Fruit fly (Drosophila melanogaster): Measurements from ENCODE around the gene Son.
A peak's percentile ranks its signal among the peaks of the same experiment; 100 is the strongest.

The Son gene

DNA sequence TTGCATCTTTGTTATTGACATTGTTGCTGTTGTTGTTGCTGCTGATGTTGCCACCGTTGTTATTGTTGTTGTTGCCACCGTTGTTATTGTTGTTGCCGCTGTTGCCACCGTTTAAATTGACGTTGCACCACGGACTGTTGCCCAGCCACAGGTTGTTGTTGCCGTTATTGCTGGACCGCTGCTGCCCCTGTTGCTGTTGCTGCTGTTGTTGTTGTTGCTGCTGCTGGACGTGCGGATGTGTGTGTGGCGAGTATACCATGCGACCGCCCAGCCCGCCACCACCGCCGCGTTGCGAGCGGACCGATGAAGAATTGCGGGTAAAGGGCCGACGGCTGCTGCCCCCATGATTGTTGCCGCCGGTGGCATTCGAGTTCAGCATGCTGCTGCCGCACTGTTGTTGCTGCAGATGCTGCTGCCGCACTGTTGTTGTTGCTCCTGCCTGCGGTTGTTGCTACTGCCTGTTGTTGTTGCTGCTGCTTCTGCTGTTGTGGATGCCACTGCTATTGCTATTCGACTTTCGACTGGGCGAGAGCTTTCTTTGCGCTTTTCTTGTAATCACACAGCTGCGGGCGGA lies 30.9 kb upstream of the Son start:
- no peak for TF ChIP-seq CG32121 (GFP tag; IDR thresholded peaks at IDR 0.05)
- no peak for TF ChIP-seq CG14655 (GFP tag; optimal IDR thresholded peaks at IDR 0.05)
- no peak for TF ChIP-seq Pif1B (GFP tag; optimal IDR thresholded peaks at IDR 0.05)

DNA sequence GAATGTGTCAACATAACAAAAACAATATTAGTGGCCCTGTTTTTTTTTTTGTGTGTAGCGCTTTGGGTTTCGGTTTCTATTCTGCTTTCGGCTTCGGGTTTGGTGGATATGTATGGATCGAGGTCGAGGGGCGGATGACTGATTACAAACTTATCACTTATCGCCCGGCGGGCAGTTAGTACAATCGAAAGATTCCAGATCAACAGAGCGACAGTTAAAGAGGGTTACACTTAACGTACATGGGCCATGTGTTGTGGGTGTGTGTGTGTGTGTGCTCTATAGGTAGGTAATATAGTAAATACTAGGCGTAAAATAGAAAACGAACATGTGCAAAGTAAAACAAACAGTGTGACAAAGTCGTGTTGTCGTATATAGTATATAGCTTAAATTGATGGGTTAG lies 29.1 kb upstream of the Son start:
- no peak for TF ChIP-seq CG12605 (GFP tag; IDR thresholded peaks at IDR 0.05)
- no peak for TF ChIP-seq CG4496 (GFP tag; IDR thresholded peaks at IDR 0.05)
- TF ChIP-seq Pif1B (GFP tag; optimal IDR thresholded peaks at IDR 0.05): no peak
- no peak for TF ChIP-seq Ets98B (GFP tag; IDR thresholded peaks at IDR 0.05)
- no peak for TF ChIP-seq Snoo (tag; optimal IDR thresholded peaks at IDR 0.05)
- TF ChIP-seq gl (tag; optimal IDR thresholded peaks at IDR 0.05): no peak
- TF ChIP-seq Pif1A (GFP tag; optimal IDR thresholded peaks at IDR 0.05): no peak
- TF ChIP-seq CG10348 (GFP tag; IDR thresholded peaks at IDR 0.05): no peak
- no peak for TF ChIP-seq fd96Ca (GFP tag; IDR thresholded peaks at IDR 0.05)
- TF ChIP-seq CG14655 (GFP tag; optimal IDR thresholded peaks at IDR 0.05): no peak
- TF ChIP-seq CG8301 (tag; optimal IDR thresholded peaks at IDR 0.05): no peak
- no peak for TF ChIP-seq CG8159 (tag; optimal IDR thresholded peaks at IDR 0.05)

DNA sequence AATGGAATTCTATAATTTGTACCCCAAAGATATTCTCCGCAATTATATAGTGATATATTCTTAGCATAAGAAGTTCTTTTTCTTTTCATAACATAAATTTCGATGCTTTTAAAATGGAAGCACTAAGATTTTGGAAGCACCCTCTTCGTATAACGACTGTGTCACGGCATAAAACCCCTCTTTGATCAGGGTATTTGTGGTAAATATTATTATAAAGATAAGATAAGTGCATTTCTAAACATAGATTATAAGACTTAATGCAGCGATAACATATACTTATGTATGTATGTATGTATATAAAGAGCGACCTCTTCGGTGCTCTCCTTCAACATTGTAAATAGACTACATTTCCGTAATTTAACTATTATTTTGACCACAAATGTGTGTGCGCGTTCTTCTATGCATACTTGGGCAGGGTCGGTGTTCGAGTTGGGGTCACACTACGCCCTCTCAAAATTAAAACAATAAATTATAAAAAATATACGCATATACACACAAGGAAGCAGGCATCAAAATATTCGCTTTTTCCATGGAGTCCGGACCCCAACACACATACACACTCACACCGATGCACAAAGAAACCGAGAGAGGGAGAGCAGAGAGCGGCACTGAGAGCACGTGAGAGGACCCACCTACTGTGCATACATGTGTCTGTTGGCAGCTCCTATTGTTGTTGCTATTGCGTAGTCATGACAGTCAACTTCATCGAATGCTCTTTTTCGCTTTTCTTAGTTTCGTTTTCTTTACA lies 27.4 kb upstream of the Son start:
- TF ChIP-seq CG13204 (GFP tag; optimal IDR thresholded peaks at IDR 0.05) (peak; percentile 29), CG8159 (tag; optimal IDR thresholded peaks at IDR 0.05) (no peak), CG10348 (GFP tag; IDR thresholded peaks at IDR 0.05) (no peak), Pif1B (GFP tag; optimal IDR thresholded peaks at IDR 0.05) (peak; percentile 60), CG32121 (GFP tag; IDR thresholded peaks at IDR 0.05) (no peak), D1 (tag; optimal IDR thresholded peaks at IDR 0.05) (no peak), EcR (GFP tag; optimal IDR thresholded peaks at IDR 0.05) (peak; percentile 53), Ets98B (GFP tag; IDR thresholded peaks at IDR 0.05) (no peak), CG9948 (tag; optimal IDR thresholded peaks at IDR 0.05) (no peak), CG14655 (GFP tag; optimal IDR thresholded peaks at IDR 0.05) (no peak), Pif1A (GFP tag; optimal IDR thresholded peaks at IDR 0.05) (peak; percentile 9), CG17806 (tag; optimal IDR thresholded peaks at IDR 0.05) (no peak), CG4496 (GFP tag; IDR thresholded peaks at IDR 0.05) (no peak), gl (tag; optimal IDR thresholded peaks at IDR 0.05) (peak; percentile 23), fd96Ca (GFP tag; IDR thresholded peaks at IDR 0.05) (no peak), CG15710 (tag; optimal IDR thresholded peaks at IDR 0.05) (no peak), CG8301 (tag; optimal IDR thresholded peaks at IDR 0.05) (no peak), rn (GFP tag; IDR thresholded peaks at IDR 0.05) (no peak), CG12605 (GFP tag; IDR thresholded peaks at IDR 0.05) (no peak), CG34367 (tag; optimal IDR thresholded peaks at IDR 0.05) (no peak), Snoo (tag; optimal IDR thresholded peaks at IDR 0.05) (no peak)

DNA sequence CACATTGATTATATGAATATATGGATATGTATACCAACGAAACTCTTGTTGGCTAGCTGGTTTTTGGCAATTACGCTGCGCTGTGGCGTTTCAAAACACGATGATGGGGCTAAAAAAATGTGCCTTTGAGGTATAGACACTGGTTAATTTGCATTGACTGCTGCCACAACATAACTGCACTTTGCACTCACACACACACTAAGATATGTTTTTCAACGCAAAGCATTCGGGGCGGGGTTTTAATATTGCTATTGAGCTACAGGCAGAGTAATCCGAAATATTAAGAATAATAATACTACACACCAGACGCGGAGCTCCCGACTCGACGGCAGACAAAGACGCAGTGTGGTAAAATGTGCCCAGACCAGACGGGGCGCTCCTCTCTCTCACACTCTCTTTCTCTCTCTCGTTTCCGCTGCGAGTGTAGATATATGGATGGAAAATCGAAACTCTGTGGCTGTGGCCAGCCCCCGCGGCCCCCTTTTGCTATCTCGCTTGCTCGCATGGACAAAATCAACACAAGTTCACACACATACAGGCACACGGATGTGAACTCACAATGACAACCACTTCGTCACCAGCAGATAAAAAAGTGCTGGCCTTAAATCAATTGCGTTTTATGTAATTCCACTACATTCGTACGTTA lies 26.7 kb upstream of the Son start:
- TF ChIP-seq CG13204 (GFP tag; optimal IDR thresholded peaks at IDR 0.05): no peak
- TF ChIP-seq D1 (tag; optimal IDR thresholded peaks at IDR 0.05): no peak
- no peak for TF ChIP-seq CG8159 (tag; optimal IDR thresholded peaks at IDR 0.05)
- TF ChIP-seq CG12605 (GFP tag; IDR thresholded peaks at IDR 0.05): no peak
- TF ChIP-seq CG14655 (GFP tag; optimal IDR thresholded peaks at IDR 0.05): no peak
- peak; percentile 57 for TF ChIP-seq Snoo (tag; optimal IDR thresholded peaks at IDR 0.05)
- no peak for TF ChIP-seq CG10348 (GFP tag; IDR thresholded peaks at IDR 0.05)
- peak; percentile 97 for TF ChIP-seq EcR (GFP tag; optimal IDR thresholded peaks at IDR 0.05)
- no peak for TF ChIP-seq Ets98B (GFP tag; IDR thresholded peaks at IDR 0.05)
- TF ChIP-seq CG8301 (tag; optimal IDR thresholded peaks at IDR 0.05): peak; percentile 1
- TF ChIP-seq Pif1A (GFP tag; optimal IDR thresholded peaks at IDR 0.05): no peak
- peak; percentile 22 for TF ChIP-seq CG17806 (tag; optimal IDR thresholded peaks at IDR 0.05)
- no peak for TF ChIP-seq rn (GFP tag; IDR thresholded peaks at IDR 0.05)
- TF ChIP-seq CG32121 (GFP tag; IDR thresholded peaks at IDR 0.05): no peak
- no peak for TF ChIP-seq CG9948 (tag; optimal IDR thresholded peaks at IDR 0.05)
- no peak for TF ChIP-seq fd96Ca (GFP tag; IDR thresholded peaks at IDR 0.05)
- TF ChIP-seq CG4496 (GFP tag; IDR thresholded peaks at IDR 0.05): no peak
- no peak for TF ChIP-seq CG34367 (tag; optimal IDR thresholded peaks at IDR 0.05)
- peak; percentile 18 for TF ChIP-seq Pif1B (GFP tag; optimal IDR thresholded peaks at IDR 0.05)
- TF ChIP-seq CG15710 (tag; optimal IDR thresholded peaks at IDR 0.05): no peak
- peak; percentile 23 for TF ChIP-seq gl (tag; optimal IDR thresholded peaks at IDR 0.05)

DNA sequence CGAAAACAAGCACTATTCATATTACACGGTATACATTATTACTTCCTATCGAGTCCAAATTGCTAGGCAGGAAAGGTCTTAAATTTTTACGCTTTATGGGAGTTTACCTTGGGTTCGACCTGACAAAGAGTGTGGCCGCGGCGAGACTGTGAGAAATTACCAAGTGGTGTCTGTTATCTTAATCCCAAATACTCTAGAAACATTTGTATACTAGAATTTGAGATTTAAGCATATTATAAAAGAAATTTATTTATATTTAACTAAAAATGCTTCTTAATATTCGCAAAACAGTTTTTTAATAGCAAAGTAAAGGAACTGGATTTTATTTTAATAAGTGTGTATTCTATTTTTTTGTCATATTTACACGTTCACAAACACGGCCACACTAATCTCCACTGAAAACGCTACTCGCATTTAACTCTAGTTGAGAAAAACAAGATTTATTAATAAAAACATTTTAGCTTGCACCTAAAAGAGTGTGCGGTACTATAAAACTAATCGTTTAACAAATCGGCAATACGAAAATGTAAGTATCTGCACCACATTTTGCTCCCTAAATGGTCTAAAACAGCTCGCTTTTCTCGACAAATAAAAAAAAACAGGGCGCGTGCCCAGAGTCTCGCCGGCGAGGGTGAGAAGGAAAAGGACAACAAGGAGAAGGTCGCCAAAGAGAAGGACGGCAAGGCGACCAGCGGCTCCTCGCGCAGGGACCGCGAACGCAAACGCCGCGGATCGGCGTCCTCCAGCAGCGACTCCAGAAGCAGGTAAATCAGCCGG lies 26.0 kb upstream of the Son start, which contains the start of the genes mura and RnpS1:
TSS of gene mura (minus strand) at position 148 of the 777 bp plus-strand sequence.
TSS of gene RnpS1 (plus strand) at position 376 of the 777 bp plus-strand sequence.
- TF ChIP-seq Pif1B (GFP tag; optimal IDR thresholded peaks at IDR 0.05) (no peak), CG9948 (tag; optimal IDR thresholded peaks at IDR 0.05) (no peak), CG4496 (GFP tag; IDR thresholded peaks at IDR 0.05) (no peak), CG14655 (GFP tag; optimal IDR thresholded peaks at IDR 0.05) (no peak), CG8159 (tag; optimal IDR thresholded peaks at IDR 0.05) (no peak), Pif1A (GFP tag; optimal IDR thresholded peaks at IDR 0.05) (no peak), CG15710 (tag; optimal IDR thresholded peaks at IDR 0.05) (no peak), CG10348 (GFP tag; IDR thresholded peaks at IDR 0.05) (no peak), Snoo (tag; optimal IDR thresholded peaks at IDR 0.05) (no peak)
